Fruit fly (Drosophila melanogaster) whole organism: ENCODE data around the gene Sumo.

Experiments
- Dll ChIP-seq: fragments of >200 bp; optimal IDR thresholded peaks from 2 replicates; lab custom pipeline; 2017
- pan ChIP-seq: fragments of >200 bp; optimal IDR thresholded peaks from 2 replicates; lab custom pipeline; 2017
- psq ChIP-seq: fragments of >200 bp; optimal IDR thresholded peaks from 2 replicates; lab custom pipeline; 2017

DNA sequence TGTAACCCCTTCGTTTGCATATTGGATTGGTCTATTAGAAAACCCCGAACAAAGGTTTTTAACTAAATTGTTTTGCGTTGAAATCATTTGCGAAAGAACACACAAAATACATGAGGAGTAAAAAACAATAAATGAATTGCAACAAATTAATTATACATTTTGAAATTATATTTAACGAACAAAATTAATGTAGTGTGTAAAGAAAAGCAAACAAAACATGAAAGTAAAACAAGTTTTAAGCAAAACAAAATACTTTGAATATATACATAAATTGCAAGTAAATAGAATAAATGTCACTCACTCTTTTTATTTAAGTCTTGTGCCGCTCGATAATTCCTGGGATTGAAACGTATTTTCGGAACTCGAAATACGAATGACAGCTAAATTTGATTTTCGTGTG is 35.6 kb downstream of the Sumo start, which contains the start of gene CG43232:
- TF ChIP-seq psq (lab: Kevin White, UChicago), result no peak
- TF ChIP-seq Dll (lab: Kevin White, UChicago), result no peak
- TF ChIP-seq pan (lab: Kevin White, UChicago), result no peak
